Fruit fly (Drosophila melanogaster): ENCODE measurements around the gene Nepl11.

DNA sequence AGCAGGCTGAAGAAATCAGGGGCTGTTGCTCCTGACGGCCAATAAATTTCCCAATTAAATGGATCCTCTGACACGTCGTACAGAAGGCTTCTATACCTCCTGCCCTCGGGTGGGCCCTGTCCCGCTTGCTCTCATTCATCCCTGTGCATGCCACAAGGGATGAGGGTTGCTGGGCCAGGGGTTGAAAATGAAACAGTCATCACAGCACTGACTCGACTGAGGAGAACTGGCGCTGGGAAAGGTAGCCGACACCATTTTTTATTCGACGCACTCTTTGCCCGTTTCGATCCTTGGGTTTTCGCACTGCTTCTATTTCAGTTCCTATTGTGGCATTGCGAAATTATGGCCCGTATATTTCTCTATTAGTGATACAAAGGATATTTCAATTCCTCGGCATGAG lies 46.5 kb upstream of the Nepl11 start:
- TF ChIP-seq Hr39 (GFP tag; optimal IDR thresholded peaks at IDR 0.05), result no peak
- TF ChIP-seq svp (GFP tag), result no peak
- no peak for TF ChIP-seq CG3032 (tag; optimal IDR thresholded peaks at IDR 0.05)
